Fruit fly (Drosophila melanogaster) whole organism, wandering third instar larva: ENCODE results near the gene CG8206.

ENCODE experiments used
- Abd-B ChIP-seq: fragments of >200 bp; optimal IDR thresholded peaks from 2 replicates; lab custom pipeline; 2017; ENCODE audit warnings: missing biosample characterization, missing genetic modification characterization
- CG32264 ChIP-seq: fragments of 200-800 bp; sonication (Bioruptor generic); optimal IDR thresholded peaks from 2 replicates; lab custom pipeline; 2016; ENCODE audit warnings: missing biosample characterization, missing genetic modification characterization
- CG9705 ChIP-seq: fragments of 200-800 bp; sonication (Bioruptor generic); optimal IDR thresholded peaks from 2 replicates; lab custom pipeline; 2018; ENCODE audit warnings: missing biosample characterization, mild to moderate bottlenecking, missing genetic modification characterization
- CrebA ChIP-seq: fragments of 200-800 bp; sonication (Bioruptor generic); optimal IDR thresholded peaks from 2 replicates; lab custom pipeline; 2016; ENCODE audit warnings: missing biosample characterization, mild to moderate bottlenecking, missing genetic modification characterization, borderline replicate concordance
- Dif ChIP-seq: fragments of 200-275, 200-300 bp; sonication (Bioruptor generic); optimal IDR thresholded peaks from 2 replicates; lab custom pipeline; 2018; ENCODE audit warnings: missing biosample characterization, missing genetic modification characterization; ENCODE audit not compliant: partially characterized antibody
- GATAd ChIP-seq: sonication (Bioruptor generic); optimal IDR thresholded peaks from 2 replicates; lab custom pipeline; 2016; ENCODE audit warnings: missing biosample characterization, missing genetic modification characterization
- HLH106 ChIP-seq: fragments of 200-800 bp; optimal IDR thresholded peaks from 3 replicates; lab custom pipeline; 2019; ENCODE audit warnings: missing biosample characterization, mild to moderate bottlenecking, missing genetic modification characterization, moderate library complexity
- Hnf4 ChIP-seq: fragments of 200-800 bp; sonication (Bioruptor generic); optimal IDR thresholded peaks from 2 replicates; lab custom pipeline; 2016; ENCODE audit warnings: missing biosample characterization, mild to moderate bottlenecking, missing genetic modification characterization
- Hr78 ChIP-seq: fragments of >200 bp; optimal IDR thresholded peaks from 2 replicates; lab custom pipeline; 2017; ENCODE audit warnings: missing biosample characterization, missing genetic modification characterization
- Jra ChIP-seq: sonication (Bioruptor generic); optimal IDR thresholded peaks from 2 replicates; lab custom pipeline; 2016; ENCODE audit warnings: missing biosample characterization, missing genetic modification characterization
- Mio ChIP-seq: sonication (Bioruptor generic); optimal IDR thresholded peaks from 2 replicates; lab custom pipeline; 2016; ENCODE audit warnings: missing biosample characterization, missing genetic modification characterization
- Myc ChIP-seq: fragments of >200 bp; optimal IDR thresholded peaks from 2 replicates; lab custom pipeline; 2017
- N ChIP-seq: fragments of >200 bp; optimal IDR thresholded peaks from 2 replicates; lab custom pipeline; 2018; ENCODE audit warnings: missing biosample characterization, missing external identifiers, missing genetic modification characterization
- OdsH ChIP-seq: fragments of 200-800 bp; sonication (Bioruptor generic); optimal IDR thresholded peaks from 2 replicates; lab custom pipeline; 2016; ENCODE audit warnings: missing biosample characterization, mild to moderate bottlenecking, missing genetic modification characterization
- Rel ChIP-seq, 2 experiments: fragments of 200-800 bp; sonication (Bioruptor generic) in 1 of 2; optimal IDR thresholded peaks; 2 replicates in 1 of 2; 3 replicates in 1 of 2; lab custom pipeline; 2016 to 2019; ENCODE audit warnings: mild to moderate bottlenecking in 2 of 2, missing biosample characterization in 2 of 2, missing genetic modification characterization in 2 of 2, moderate library complexity in 1 of 2
- Sp1 ChIP-seq: fragments of 200-800 bp; sonication (Bioruptor generic); optimal IDR thresholded peaks from 3 replicates; lab custom pipeline; 2019; ENCODE audit warnings: missing biosample characterization, mild to moderate bottlenecking, missing genetic modification characterization, moderate library complexity
- Vsx2 ChIP-seq: fragments of 200-300, 225-300 bp; sonication (Bioruptor generic); optimal IDR thresholded peaks from 2 replicates; lab custom pipeline; 2018; ENCODE audit warnings: missing biosample characterization, missing genetic modification characterization; ENCODE audit not compliant: partially characterized antibody
- br ChIP-seq: fragments of 200-800 bp; sonication (Bioruptor generic); optimal IDR thresholded peaks from 2 replicates; lab custom pipeline; 2016; ENCODE audit warnings: missing biosample characterization, missing genetic modification characterization
- brk ChIP-seq: fragments of 200-800 bp; sonication (Bioruptor generic); optimal IDR thresholded peaks from 2 replicates; lab custom pipeline; 2016; ENCODE audit warnings: missing biosample characterization, mild to moderate bottlenecking, missing genetic modification characterization
- dmrt93B ChIP-seq: fragments of 200-800 bp; sonication (Bioruptor generic); optimal IDR thresholded peaks from 2 replicates; lab custom pipeline; 2018; ENCODE audit warnings: missing biosample characterization, mild to moderate bottlenecking, missing genetic modification characterization
- dsf ChIP-seq: sonication (Bioruptor generic); optimal IDR thresholded peaks from 2 replicates; lab custom pipeline; 2016; ENCODE audit warnings: missing biosample characterization, missing genetic modification characterization, borderline replicate concordance
- ey ChIP-seq: fragments of 200-800 bp; sonication (Bioruptor generic); optimal IDR thresholded peaks from 2 replicates; lab custom pipeline; 2016; ENCODE audit warnings: missing biosample characterization, missing genetic modification characterization
- foxo ChIP-seq, 2 experiments: fragments of 200-800 bp; sonication (Bioruptor generic); optimal IDR thresholded peaks; 2 replicates in 1 of 2; 3 replicates in 1 of 2; lab custom pipeline; 2016 to 2017; ENCODE audit warnings: missing biosample characterization in 2 of 2, missing genetic modification characterization in 2 of 2
- fru ChIP-seq: fragments of 200-800 bp; sonication (Bioruptor generic); optimal IDR thresholded peaks from 3 replicates; lab custom pipeline; 2016; ENCODE audit warnings: missing biosample characterization, mild to moderate bottlenecking, missing genetic modification characterization
- h ChIP-seq: fragments of 200-800 bp; sonication (Bioruptor generic); optimal IDR thresholded peaks from 3 replicates; lab custom pipeline; 2016; ENCODE audit warnings: missing biosample characterization, mild to moderate bottlenecking, missing genetic modification characterization
- jim ChIP-seq: fragments of 175-275, 200-325 bp; sonication (Bioruptor generic); optimal IDR thresholded peaks from 2 replicates; lab custom pipeline; 2016; ENCODE audit warnings: missing biosample characterization, mild to moderate bottlenecking, missing genetic modification characterization
- lola ChIP-seq: fragments of >200 bp; optimal IDR thresholded peaks from 2 replicates; lab custom pipeline; 2017; ENCODE audit warnings: missing biosample characterization, missing genetic modification characterization
- psq ChIP-seq: fragments of 200-800 bp; sonication (Bioruptor generic); optimal IDR thresholded peaks from 3 replicates; lab custom pipeline; 2017; ENCODE audit warnings: missing biosample characterization, mild to moderate bottlenecking, missing genetic modification characterization, moderate library complexity
- rgr ChIP-seq: fragments of 200-800 bp; sonication (Bioruptor generic); optimal IDR thresholded peaks from 3 replicates; lab custom pipeline; 2016; ENCODE audit warnings: missing biosample characterization, mild to moderate bottlenecking, missing genetic modification characterization
- sage ChIP-seq: fragments of 200-800 bp; sonication (Bioruptor generic); optimal IDR thresholded peaks from 2 replicates; lab custom pipeline; 2016; ENCODE audit warnings: missing biosample characterization, mild to moderate bottlenecking, missing genetic modification characterization
- sv ChIP-seq: fragments of 200-800 bp; sonication (Bioruptor generic); optimal IDR thresholded peaks from 3 replicates; lab custom pipeline; 2016; ENCODE audit warnings: missing biosample characterization, missing genetic modification characterization
- tai ChIP-seq: sonication (Bioruptor generic); optimal IDR thresholded peaks from 2 replicates; lab custom pipeline; 2016; ENCODE audit warnings: missing biosample characterization, missing genetic modification characterization
- usp ChIP-seq: fragments of >200 bp; optimal IDR thresholded peaks from 2 replicates; lab custom pipeline; 2017; ENCODE audit warnings: missing biosample characterization, missing genetic modification characterization
- woc ChIP-seq: sonication (Bioruptor generic); optimal IDR thresholded peaks from 2 replicates; lab custom pipeline; 2016; ENCODE audit warnings: missing biosample characterization, mild to moderate bottlenecking, missing genetic modification characterization

CG8206 gene

DNA sequence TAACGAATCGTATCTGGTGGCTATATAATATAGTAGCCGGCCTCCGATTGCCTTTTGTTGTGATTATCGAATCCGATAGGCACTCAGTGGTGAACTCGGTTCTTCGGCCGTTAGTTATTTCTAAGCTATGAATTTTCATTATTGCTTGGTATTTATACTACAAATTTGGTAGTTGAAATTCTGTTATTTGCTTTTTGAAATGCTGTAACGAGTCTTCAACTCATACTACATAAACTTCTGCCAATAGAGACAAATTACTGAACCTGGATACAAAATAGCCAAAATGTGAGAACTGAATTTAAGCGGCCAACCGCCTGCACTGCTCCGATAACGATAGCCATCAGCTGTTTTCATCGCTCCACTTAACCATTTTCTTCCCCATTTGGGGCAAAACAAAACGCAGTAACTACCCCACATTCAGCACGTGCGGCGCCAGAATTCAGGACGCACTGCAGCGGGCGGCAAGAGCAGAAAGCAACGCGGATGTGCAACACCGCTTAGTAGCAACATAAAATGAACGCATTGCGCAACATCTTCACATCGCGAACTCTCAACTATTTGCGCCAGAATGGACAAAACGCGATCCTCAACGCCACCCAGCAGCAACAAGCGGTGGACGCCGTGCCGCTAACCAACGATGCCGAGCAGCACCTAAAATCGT lies at the start of gene CG8206, which contains the start of gene CG11679:
Gene CG8206, plus strand, starts transcription at position 341 of the 661 bp plus-strand sequence.
Gene CG11679, minus strand, starts transcription at position 65 of the 661 bp plus-strand sequence.
- TF ChIP-seq Myc (lab: Kevin White, UChicago) (peak; percentile 97), ey (GFP tag; lab: Kevin White, UChicago) (peak; percentile 36), Rel (GFP tag; optimal IDR thresholded peaks at IDR 0.05; lab: Kevin White, UChicago) (no peak), Rel (tag; optimal IDR thresholded peaks at IDR 0.05; lab: Kevin White, UChicago) (peak; percentile 61), CG9705 (GFP tag; lab: Kevin White, UChicago) (peak; percentile 61), Sp1 (peak; percentile 55), tai (no peak), foxo (GFP tag; optimal IDR thresholded peaks at IDR 0.05; lab: Kevin White, UChicago) (peak in 1 of 2 experiments; percentile 72), woc (GFP tag; lab: Kevin White, UChicago) (peak; percentile 86), br (peak; percentile 37), h (GFP tag; lab: Kevin White, UChicago) (peak; percentile 63), usp (GFP tag; lab: Kevin White, UChicago) (no peak), HLH106 (tag; lab: Kevin White, UChicago) (peak; percentile 78), fru (GFP tag; lab: Kevin White, UChicago) (peak; percentile 62), lola (GFP tag; lab: Kevin White, UChicago) (no peak), brk (GFP tag; lab: Kevin White, UChicago) (no peak), psq (peak; percentile 43), GATAd (no peak), N (GFP tag; lab: Kevin White, UChicago) (no peak), Mio (GFP tag; lab: Kevin White, UChicago) (no peak), Dif (no peak), OdsH (GFP tag; lab: Kevin White, UChicago) (peak; percentile 31), rgr (GFP tag; lab: Kevin White, UChicago) (peak; percentile 61), Abd-B (no peak), Hnf4 (GFP tag; lab: Kevin White, UChicago) (no peak), dmrt93B (no peak)

DNA sequence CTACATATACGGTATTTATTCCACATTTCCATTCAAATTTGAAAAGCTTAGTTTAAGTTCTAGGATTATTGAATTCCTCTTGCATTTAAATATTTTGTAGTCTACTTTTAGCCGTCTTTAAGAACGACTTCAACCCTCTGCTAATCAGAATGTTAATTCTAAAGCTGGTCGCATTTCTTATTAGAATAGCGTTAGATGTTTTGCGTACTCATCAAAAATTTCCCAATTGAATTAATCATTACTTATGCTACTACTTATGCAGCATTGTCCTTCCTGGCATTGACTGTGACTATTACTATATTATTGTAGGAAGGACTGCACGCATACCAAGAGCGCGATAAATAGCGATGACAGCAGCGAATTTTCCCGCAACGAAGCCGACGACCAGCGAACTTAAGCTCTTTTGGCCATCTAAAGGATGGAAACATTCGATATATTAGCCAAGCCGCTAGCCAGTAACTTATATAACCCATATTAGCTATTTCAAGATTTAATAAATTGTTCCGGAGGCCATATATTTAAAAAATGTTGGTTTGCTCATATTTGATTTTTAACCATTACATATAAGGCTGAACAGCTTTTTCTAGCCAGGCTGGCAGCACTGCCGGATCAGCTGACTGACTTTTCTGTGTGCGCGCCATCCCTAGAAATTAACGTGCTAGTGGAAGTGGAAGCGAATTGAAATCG lies 42.0 kb upstream of the CG8206 start, which contains the start of gene CG8128:
Gene CG8128, plus strand, starts transcription at position 641 of the 687 bp plus-strand sequence.
- TF ChIP-seq lola (GFP tag; lab: Kevin White, UChicago) (no peak), woc (GFP tag; lab: Kevin White, UChicago) (peak; percentile 55), CG9705 (GFP tag; lab: Kevin White, UChicago) (no peak), HLH106 (tag; lab: Kevin White, UChicago) (peak; percentile 31), CG32264 (no peak), dsf (GFP tag; lab: Kevin White, UChicago) (no peak), Rel (GFP tag; optimal IDR thresholded peaks at IDR 0.05; lab: Kevin White, UChicago) (no peak), Rel (tag; optimal IDR thresholded peaks at IDR 0.05; lab: Kevin White, UChicago) (no peak), N (GFP tag; lab: Kevin White, UChicago) (no peak), ey (GFP tag; lab: Kevin White, UChicago) (peak; percentile 14), Vsx2 (no peak), Hr78 (GFP tag; lab: Kevin White, UChicago) (no peak), Jra (GFP tag; lab: Kevin White, UChicago) (no peak), Myc (lab: Kevin White, UChicago) (peak; percentile 93), usp (GFP tag; lab: Kevin White, UChicago) (no peak), jim (GFP tag; lab: Kevin White, UChicago) (no peak), sage (GFP tag; lab: Kevin White, UChicago) (no peak)

- TF ChIP-seq CG9705 (GFP tag; lab: Kevin White, UChicago): peak; percentile 70
- peak; percentile 92 for TF ChIP-seq rgr (GFP tag; lab: Kevin White, UChicago)
- peak; percentile 88 for TF ChIP-seq Sp1
- TF ChIP-seq Jra (GFP tag; lab: Kevin White, UChicago): peak; percentile 49
- peak; percentile 87 for TF ChIP-seq fru (GFP tag; lab: Kevin White, UChicago)
- no peak for TF ChIP-seq dsf (GFP tag; lab: Kevin White, UChicago)
- peak; percentile 69 for TF ChIP-seq Rel (GFP tag; optimal IDR thresholded peaks at IDR 0.05; lab: Kevin White, UChicago)
- peak; percentile 43 for TF ChIP-seq Rel (tag; optimal IDR thresholded peaks at IDR 0.05; lab: Kevin White, UChicago)
- no peak for TF ChIP-seq jim (GFP tag; lab: Kevin White, UChicago)
- peak; percentile 85 for TF ChIP-seq dmrt93B
- peak; percentile 20 for TF ChIP-seq CG32264
- TF ChIP-seq Hnf4 (GFP tag; lab: Kevin White, UChicago): peak; percentile 71
- peak; percentile 88 for TF ChIP-seq HLH106 (tag; lab: Kevin White, UChicago)
- TF ChIP-seq GATAd: no peak
- TF ChIP-seq h (GFP tag; lab: Kevin White, UChicago): peak; percentile 90
- TF ChIP-seq sv: peak; percentile 77
- TF ChIP-seq CrebA (GFP tag; lab: Kevin White, UChicago): no peak
- TF ChIP-seq woc (GFP tag; lab: Kevin White, UChicago): peak; percentile 33
- no peak for TF ChIP-seq Dif
- TF ChIP-seq Myc (lab: Kevin White, UChicago): peak; percentile 59
- TF ChIP-seq lola (GFP tag; lab: Kevin White, UChicago): no peak
- TF ChIP-seq sage (GFP tag; lab: Kevin White, UChicago): peak; percentile 74
- TF ChIP-seq br: peak; percentile 70
- TF ChIP-seq foxo (GFP tag; optimal IDR thresholded peaks at IDR 0.05; lab: Kevin White, UChicago): peak in 1 of 2 experiments; percentile 95
- TF ChIP-seq usp (GFP tag; lab: Kevin White, UChicago): no peak
- peak; percentile 73 for TF ChIP-seq psq
- TF ChIP-seq Abd-B: no peak
- peak; percentile 84 for TF ChIP-seq OdsH (GFP tag; lab: Kevin White, UChicago)
- no peak for TF ChIP-seq tai
- TF ChIP-seq ey (GFP tag; lab: Kevin White, UChicago): peak; percentile 61
These were observed 41.3 kb upstream of the CG8206 start for dm6 chrX:15697581-15698208.
